Worm (Caenorhabditis elegans) whole organism, mixed stage, embryonic: ENCODE measurements around the gene Y75B12B.13.

Source experiments
- elt-1 ChIP-seq: sonication (generic microtip); optimal IDR thresholded peaks from 2 replicates; lab custom pipeline; 2017; ENCODE audit warnings: missing genetic modification characterization, mild to moderate bottlenecking, missing compliant biosample characterization, antibody characterized with exemption, moderate library complexity, borderline replicate concordance; ENCODE audit not compliant: insufficient read depth
- flh-1 ChIP-seq: fragments of 200-800 bp; sonication (Bioruptor generic); optimal IDR thresholded peaks from 2 replicates; lab custom pipeline; 2018; ENCODE audit warnings: mild to moderate bottlenecking, missing genetic modification characterization, moderate library complexity, missing compliant biosample characterization
- lin-32 ChIP-seq: fragments of 200-800 bp; sonication (Bioruptor generic); optimal IDR thresholded peaks from 2 replicates; lab custom pipeline; 2018; ENCODE audit warnings: mild to moderate bottlenecking, missing genetic modification characterization, missing compliant biosample characterization
- lsy-2 ChIP-seq: fragments of 150-350 bp; optimal IDR thresholded peaks from 2 replicates; lab custom pipeline; 2014; ENCODE audit warnings: missing biosample characterization, missing genetic modification characterization
- mab-5 ChIP-seq: fragments of 150-350 bp; optimal IDR thresholded peaks from 2 replicates; lab custom pipeline; 2014; ENCODE audit warnings: missing biosample characterization, missing genetic modification characterization
- nhr-76 ChIP-seq: sonication (generic microtip); optimal IDR thresholded peaks from 2 replicates; lab custom pipeline; 2017; ENCODE audit warnings: missing biosample characterization, missing genetic modification characterization
- tbx-8 ChIP-seq: fragments of 200-800 bp; sonication (Bioruptor generic); optimal IDR thresholded peaks from 2 replicates; lab custom pipeline; 2018; ENCODE audit warnings: mild to moderate bottlenecking, missing genetic modification characterization, moderate library complexity, missing compliant biosample characterization

DNA sequence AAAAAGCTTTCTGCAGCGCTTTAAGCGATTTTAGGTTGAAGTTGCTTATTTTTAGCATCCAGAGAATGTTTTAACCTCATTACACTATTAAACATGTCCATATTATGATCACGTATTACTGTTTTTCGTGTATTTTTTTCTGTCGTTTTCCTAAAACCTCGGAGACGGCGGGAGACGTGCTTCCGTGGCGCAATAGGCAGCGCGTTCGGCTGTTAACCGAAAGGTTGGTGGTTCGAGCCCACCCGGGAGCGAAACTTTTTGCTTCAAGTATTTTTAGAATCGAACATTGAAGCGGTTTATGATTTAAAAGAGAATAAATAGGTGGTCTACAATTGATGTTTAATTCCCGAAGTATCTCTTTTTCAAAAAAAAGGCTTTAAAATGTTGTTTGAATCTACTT, 37.3 kb downstream of the Y75B12B.13 start:
- TF ChIP-seq nhr-76 (tag; lab: Kevin White, UChicago) = no peak
- TF ChIP-seq tbx-8 = no peak
- no peak for TF ChIP-seq lsy-2 (tag; lab: Kevin White, UChicago)
- TF ChIP-seq mab-5 = no peak
- no peak for TF ChIP-seq flh-1 (GFP tag; lab: Kevin White, UChicago)
- TF ChIP-seq elt-1 (tag; lab: Kevin White, UChicago) = no peak
- TF ChIP-seq lin-32 (GFP tag; lab: Kevin White, UChicago) = no peak
